Fruit fly (Drosophila melanogaster) whole organism, pupa: ENCODE data around the gene Alp5.

ENCODE experiments used
- CG10348 ChIP-seq: fragments of 200-800 bp; sonication (Bioruptor generic); IDR thresholded peaks from 2 replicates; pipeline ENCODE4 v1.3.6; 2022; ENCODE audit warnings: missing biosample characterization, missing genetic modification characterization
- CG12605 ChIP-seq: fragments of 200-800 bp; sonication (Bioruptor generic); IDR thresholded peaks from 2 replicates; pipeline ENCODE4 v1.3.6; 2022; ENCODE audit warnings: missing biosample characterization, missing genetic modification characterization
- CG14655 ChIP-seq: fragments of 200-800 bp; sonication (Bioruptor generic); optimal IDR thresholded peaks from 3 replicates; lab custom pipeline; 2017; ENCODE audit warnings: mild to moderate bottlenecking, missing biosample characterization, missing genetic modification reagents, missing genetic modification characterization
- CG15710 ChIP-seq: fragments of 200-800 bp; sonication (Bioruptor generic); optimal IDR thresholded peaks from 2 replicates; lab custom pipeline; 2018; ENCODE audit warnings: missing biosample characterization, mild to moderate bottlenecking, missing genetic modification characterization, moderate library complexity
- CG4496 ChIP-seq: fragments of 200-800 bp; sonication (Bioruptor generic); IDR thresholded peaks from 3 replicates; pipeline ENCODE4 v1.3.6; 2022; ENCODE audit warnings: missing biosample characterization, missing genetic modification characterization
- CG8159 ChIP-seq: fragments of 200-800 bp; sonication (Bioruptor generic); optimal IDR thresholded peaks from 3 replicates; lab custom pipeline; 2018; ENCODE audit warnings: missing biosample characterization, mild to moderate bottlenecking, missing genetic modification characterization, moderate library complexity
- CG9948 ChIP-seq: fragments of 200-800 bp; sonication (Bioruptor generic); optimal IDR thresholded peaks from 2 replicates; lab custom pipeline; 2018; ENCODE audit warnings: missing biosample characterization, mild to moderate bottlenecking, missing genetic modification characterization, moderate library complexity
- D1 ChIP-seq: fragments of 200-800 bp; sonication (Bioruptor generic); optimal IDR thresholded peaks from 2 replicates; lab custom pipeline; 2018; ENCODE audit warnings: missing biosample characterization, mild to moderate bottlenecking, missing genetic modification characterization, moderate library complexity
- EcR ChIP-seq: fragments of 200-800 bp; sonication (Bioruptor generic); optimal IDR thresholded peaks from 3 replicates; lab custom pipeline; 2019; ENCODE audit warnings: missing biosample characterization, missing genetic modification characterization, mild to moderate bottlenecking, moderate library complexity, missing genetic modification reagents
- Ets98B ChIP-seq: fragments of 200-800 bp; sonication (Bioruptor generic); IDR thresholded peaks from 2 replicates; pipeline ENCODE4 v1.3.6; 2022; ENCODE audit warnings: missing biosample characterization, missing genetic modification characterization
- Pif1A ChIP-seq: fragments of 200-800 bp; sonication (Bioruptor generic); optimal IDR thresholded peaks from 3 replicates; lab custom pipeline; 2016; ENCODE audit warnings: missing biosample characterization, missing genetic modification characterization
- Pif1B ChIP-seq: fragments of 200-800 bp; sonication (Bioruptor generic); optimal IDR thresholded peaks from 3 replicates; lab custom pipeline; 2016; ENCODE audit warnings: missing biosample characterization, missing genetic modification characterization
- fd96Ca ChIP-seq: fragments of 200-800 bp; sonication (Bioruptor generic); IDR thresholded peaks from 3 replicates; pipeline ENCODE4 v1.3.6; 2022; ENCODE audit warnings: missing biosample characterization, missing genetic modification characterization
- gl ChIP-seq: fragments of 200-800 bp; sonication (Bioruptor generic); optimal IDR thresholded peaks from 2 replicates; lab custom pipeline; 2018; ENCODE audit warnings: missing biosample characterization, mild to moderate bottlenecking, missing genetic modification characterization

- TF ChIP-seq EcR (GFP tag; lab: Kevin White, UChicago): no peak
- TF ChIP-seq D1 (tag; lab: Kevin White, UChicago): no peak
- no peak for TF ChIP-seq CG8159 (tag; lab: Kevin White, UChicago)
- TF ChIP-seq gl (tag; lab: Kevin White, UChicago): no peak
- TF ChIP-seq CG4496 (GFP tag; lab: Robert Waterston, UW): no peak
- no peak for TF ChIP-seq Pif1B
- no peak for TF ChIP-seq CG12605
- no peak for TF ChIP-seq Pif1A (GFP tag; lab: Kevin White, UChicago)
- no peak for TF ChIP-seq CG15710 (tag; lab: Kevin White, UChicago)
- TF ChIP-seq fd96Ca (GFP tag; lab: Robert Waterston, UW): no peak
- no peak for TF ChIP-seq Ets98B
- TF ChIP-seq CG14655 (GFP tag; lab: Kevin White, UChicago): no peak
- no peak for TF ChIP-seq CG9948 (tag; lab: Kevin White, UChicago)
- no peak for TF ChIP-seq CG10348 (GFP tag; lab: Robert Waterston, UW)
These were observed 35.6 kb upstream of the Alp5 start, which contains the start of gene Dhc93AB for dm6 chr3R:21042399-21042798.
